Fruit fly (Drosophila melanogaster) whole organism, wandering third instar larva: Measurements from ENCODE around the gene Vm26Ac.

ENCODE experiments used
- Abd-B ChIP-seq: fragments of >200 bp; optimal IDR thresholded peaks from 2 replicates; lab custom pipeline; 2017; ENCODE audit warnings: missing biosample characterization, missing genetic modification characterization
- CG32264 ChIP-seq: fragments of 200-800 bp; sonication (Bioruptor generic); optimal IDR thresholded peaks from 2 replicates; lab custom pipeline; 2016; ENCODE audit warnings: missing biosample characterization, missing genetic modification characterization
- CG9705 ChIP-seq: fragments of 200-800 bp; sonication (Bioruptor generic); optimal IDR thresholded peaks from 2 replicates; lab custom pipeline; 2018; ENCODE audit warnings: missing biosample characterization, mild to moderate bottlenecking, missing genetic modification characterization
- CrebA ChIP-seq: fragments of 200-800 bp; sonication (Bioruptor generic); optimal IDR thresholded peaks from 2 replicates; lab custom pipeline; 2016; ENCODE audit warnings: missing biosample characterization, mild to moderate bottlenecking, missing genetic modification characterization, borderline replicate concordance
- Dfd ChIP-seq: fragments of >200 bp; optimal IDR thresholded peaks from 2 replicates; lab custom pipeline; 2017; ENCODE audit warnings: missing biosample characterization, missing genetic modification characterization
- Dif ChIP-seq: fragments of 200-275, 200-300 bp; sonication (Bioruptor generic); optimal IDR thresholded peaks from 2 replicates; lab custom pipeline; 2018; ENCODE audit warnings: missing biosample characterization, missing genetic modification characterization; ENCODE audit not compliant: partially characterized antibody
- GATAd ChIP-seq: sonication (Bioruptor generic); optimal IDR thresholded peaks from 2 replicates; lab custom pipeline; 2016; ENCODE audit warnings: missing biosample characterization, missing genetic modification characterization
- HLH106 ChIP-seq: fragments of 200-800 bp; optimal IDR thresholded peaks from 3 replicates; lab custom pipeline; 2019; ENCODE audit warnings: missing biosample characterization, mild to moderate bottlenecking, missing genetic modification characterization, moderate library complexity
- Hnf4 ChIP-seq: fragments of 200-800 bp; sonication (Bioruptor generic); optimal IDR thresholded peaks from 2 replicates; lab custom pipeline; 2016; ENCODE audit warnings: missing biosample characterization, mild to moderate bottlenecking, missing genetic modification characterization
- Hr78 ChIP-seq: fragments of >200 bp; optimal IDR thresholded peaks from 2 replicates; lab custom pipeline; 2017; ENCODE audit warnings: missing biosample characterization, missing genetic modification characterization
- Hr83 ChIP-seq: fragments of 200-300 bp; sonication (Bioruptor generic); optimal IDR thresholded peaks from 2 replicates; lab custom pipeline; 2016; ENCODE audit warnings: missing biosample characterization, mild to moderate bottlenecking, missing genetic modification characterization, moderate library complexity; ENCODE audit not compliant: poor library complexity, severe bottlenecking
- Jra ChIP-seq: sonication (Bioruptor generic); optimal IDR thresholded peaks from 2 replicates; lab custom pipeline; 2016; ENCODE audit warnings: missing biosample characterization, missing genetic modification characterization
- Mio ChIP-seq: sonication (Bioruptor generic); optimal IDR thresholded peaks from 2 replicates; lab custom pipeline; 2016; ENCODE audit warnings: missing biosample characterization, missing genetic modification characterization
- Myc ChIP-seq: fragments of >200 bp; optimal IDR thresholded peaks from 2 replicates; lab custom pipeline; 2017
- N ChIP-seq: fragments of >200 bp; optimal IDR thresholded peaks from 2 replicates; lab custom pipeline; 2018; ENCODE audit warnings: missing biosample characterization, missing external identifiers, missing genetic modification characterization
- OdsH ChIP-seq: fragments of 200-800 bp; sonication (Bioruptor generic); optimal IDR thresholded peaks from 2 replicates; lab custom pipeline; 2016; ENCODE audit warnings: missing biosample characterization, mild to moderate bottlenecking, missing genetic modification characterization
- Rel ChIP-seq, 2 experiments: fragments of 200-800 bp; sonication (Bioruptor generic) in 1 of 2; optimal IDR thresholded peaks; 2 replicates in 1 of 2; 3 replicates in 1 of 2; lab custom pipeline; 2016 to 2019; ENCODE audit warnings: mild to moderate bottlenecking in 2 of 2, missing biosample characterization in 2 of 2, missing genetic modification characterization in 2 of 2, moderate library complexity in 1 of 2
- Sp1 ChIP-seq: fragments of 200-800 bp; sonication (Bioruptor generic); optimal IDR thresholded peaks from 3 replicates; lab custom pipeline; 2019; ENCODE audit warnings: missing biosample characterization, mild to moderate bottlenecking, missing genetic modification characterization, moderate library complexity
- Vsx2 ChIP-seq: fragments of 200-300, 225-300 bp; sonication (Bioruptor generic); optimal IDR thresholded peaks from 2 replicates; lab custom pipeline; 2018; ENCODE audit warnings: missing biosample characterization, missing genetic modification characterization; ENCODE audit not compliant: partially characterized antibody
- br ChIP-seq: fragments of 200-800 bp; sonication (Bioruptor generic); optimal IDR thresholded peaks from 2 replicates; lab custom pipeline; 2016; ENCODE audit warnings: missing biosample characterization, missing genetic modification characterization
- brk ChIP-seq: fragments of 200-800 bp; sonication (Bioruptor generic); optimal IDR thresholded peaks from 2 replicates; lab custom pipeline; 2016; ENCODE audit warnings: missing biosample characterization, mild to moderate bottlenecking, missing genetic modification characterization
- dl ChIP-seq, 2 experiments: fragments of 175-275, 200-275 bp in 1 of 2; fragments of 200-275 bp in 1 of 2; sonication (Bioruptor generic); optimal IDR thresholded peaks; lab custom pipeline; 2018; ENCODE audit warnings: mild to moderate bottlenecking in 2 of 2, missing biosample characterization in 2 of 2, missing genetic modification characterization in 2 of 2, moderate library complexity in 2 of 2; ENCODE audit not compliant: partially characterized antibody in 2 of 2, insufficient read depth in 1 of 2
- dmrt93B ChIP-seq: fragments of 200-800 bp; sonication (Bioruptor generic); optimal IDR thresholded peaks from 2 replicates; lab custom pipeline; 2018; ENCODE audit warnings: missing biosample characterization, mild to moderate bottlenecking, missing genetic modification characterization
- dsf ChIP-seq: sonication (Bioruptor generic); optimal IDR thresholded peaks from 2 replicates; lab custom pipeline; 2016; ENCODE audit warnings: missing biosample characterization, missing genetic modification characterization, borderline replicate concordance
- ey ChIP-seq: fragments of 200-800 bp; sonication (Bioruptor generic); optimal IDR thresholded peaks from 2 replicates; lab custom pipeline; 2016; ENCODE audit warnings: missing biosample characterization, missing genetic modification characterization
- foxo ChIP-seq, 2 experiments: fragments of 200-800 bp; sonication (Bioruptor generic); optimal IDR thresholded peaks; 2 replicates in 1 of 2; 3 replicates in 1 of 2; lab custom pipeline; 2016 to 2017; ENCODE audit warnings: missing biosample characterization in 2 of 2, missing genetic modification characterization in 2 of 2
- fru ChIP-seq: fragments of 200-800 bp; sonication (Bioruptor generic); optimal IDR thresholded peaks from 3 replicates; lab custom pipeline; 2016; ENCODE audit warnings: missing biosample characterization, mild to moderate bottlenecking, missing genetic modification characterization
- h ChIP-seq: fragments of 200-800 bp; sonication (Bioruptor generic); optimal IDR thresholded peaks from 3 replicates; lab custom pipeline; 2016; ENCODE audit warnings: missing biosample characterization, mild to moderate bottlenecking, missing genetic modification characterization
- jim ChIP-seq: fragments of 175-275, 200-325 bp; sonication (Bioruptor generic); optimal IDR thresholded peaks from 2 replicates; lab custom pipeline; 2016; ENCODE audit warnings: missing biosample characterization, mild to moderate bottlenecking, missing genetic modification characterization
- lola ChIP-seq: fragments of >200 bp; optimal IDR thresholded peaks from 2 replicates; lab custom pipeline; 2017; ENCODE audit warnings: missing biosample characterization, missing genetic modification characterization
- pan ChIP-seq: fragments of >200 bp; optimal IDR thresholded peaks from 2 replicates; lab custom pipeline; 2017
- psq ChIP-seq: fragments of 200-800 bp; sonication (Bioruptor generic); optimal IDR thresholded peaks from 3 replicates; lab custom pipeline; 2017; ENCODE audit warnings: missing biosample characterization, mild to moderate bottlenecking, missing genetic modification characterization, moderate library complexity
- rgr ChIP-seq: fragments of 200-800 bp; sonication (Bioruptor generic); optimal IDR thresholded peaks from 3 replicates; lab custom pipeline; 2016; ENCODE audit warnings: missing biosample characterization, mild to moderate bottlenecking, missing genetic modification characterization
- sage ChIP-seq: fragments of 200-800 bp; sonication (Bioruptor generic); optimal IDR thresholded peaks from 2 replicates; lab custom pipeline; 2016; ENCODE audit warnings: missing biosample characterization, mild to moderate bottlenecking, missing genetic modification characterization
- sv ChIP-seq: fragments of 200-800 bp; sonication (Bioruptor generic); optimal IDR thresholded peaks from 3 replicates; lab custom pipeline; 2016; ENCODE audit warnings: missing biosample characterization, missing genetic modification characterization
- tai ChIP-seq: sonication (Bioruptor generic); optimal IDR thresholded peaks from 2 replicates; lab custom pipeline; 2016; ENCODE audit warnings: missing biosample characterization, missing genetic modification characterization
- usp ChIP-seq: fragments of >200 bp; optimal IDR thresholded peaks from 2 replicates; lab custom pipeline; 2017; ENCODE audit warnings: missing biosample characterization, missing genetic modification characterization
- woc ChIP-seq: sonication (Bioruptor generic); optimal IDR thresholded peaks from 2 replicates; lab custom pipeline; 2016; ENCODE audit warnings: missing biosample characterization, mild to moderate bottlenecking, missing genetic modification characterization

Gene Vm26Ac

DNA sequence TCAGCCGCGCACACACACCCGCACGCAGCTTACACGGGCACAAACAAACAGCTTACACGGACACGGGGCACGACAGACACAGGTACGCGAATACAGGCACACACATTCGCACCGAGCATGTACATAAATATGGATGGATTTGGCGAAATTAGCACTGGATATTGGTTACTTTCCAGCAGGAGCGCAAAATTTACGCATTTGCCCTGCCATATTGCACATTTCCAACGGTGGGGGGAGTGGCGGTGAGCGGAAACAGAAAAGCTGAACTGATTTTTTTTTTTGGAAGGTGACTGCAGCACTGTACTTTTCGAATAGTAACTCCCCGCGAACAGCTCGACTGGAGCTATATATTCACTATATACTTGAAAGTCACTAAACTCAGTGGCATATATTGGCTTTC, 40.0 kb upstream of the Vm26Ac start:
- TF ChIP-seq Hr83 (GFP tag; lab: Kevin White, UChicago) (peak; percentile 18), psq (GFP tag; lab: Kevin White, UChicago) (no peak), Rel (GFP tag; optimal IDR thresholded peaks at IDR 0.05; lab: Kevin White, UChicago) (no peak), Rel (tag; optimal IDR thresholded peaks at IDR 0.05; lab: Kevin White, UChicago) (no peak), N (GFP tag; lab: Kevin White, UChicago) (no peak), Jra (GFP tag; lab: Kevin White, UChicago) (no peak), CG32264 (GFP tag; lab: Kevin White, UChicago) (no peak), rgr (no peak), dl (GFP tag; optimal IDR thresholded peaks at IDR 0.05; lab: Kevin White, UChicago; ENCODE audit: insufficient read depth in 1 of 2, partially characterized antibody in 2 of 2) (no peak)

DNA sequence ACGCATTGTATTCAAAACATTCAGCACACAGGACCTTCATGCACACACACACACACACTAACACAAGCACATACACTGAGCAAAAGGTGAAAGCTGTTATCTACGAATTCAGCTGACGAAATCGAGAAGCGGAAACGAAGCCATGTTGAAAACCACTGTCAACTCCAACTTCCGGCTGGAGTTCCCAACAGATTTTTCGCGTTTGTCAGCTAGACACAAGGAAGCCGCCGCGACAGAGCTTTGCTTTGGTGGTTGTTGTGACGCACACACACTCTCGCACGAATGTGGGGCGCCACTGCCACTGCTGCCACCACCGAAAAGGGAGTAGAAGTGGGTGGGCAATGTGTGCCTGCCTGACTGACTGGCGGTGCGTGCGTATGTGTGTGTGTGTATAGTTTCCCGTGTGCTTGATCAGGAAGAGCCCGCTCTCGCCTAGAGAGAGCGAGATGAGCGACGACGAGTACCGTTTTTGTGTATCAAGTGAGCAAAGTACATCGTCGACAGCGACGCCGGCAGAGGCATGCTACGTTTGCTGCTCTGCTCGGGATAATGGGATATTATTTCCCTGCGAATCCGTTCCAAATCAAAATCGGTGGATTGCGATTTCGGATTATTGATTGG, 39.3 kb upstream of the Vm26Ac start:
- TF ChIP-seq tai (GFP tag; lab: Kevin White, UChicago) (no peak), CrebA (GFP tag; lab: Kevin White, UChicago) (no peak), dsf (no peak), br (GFP tag; lab: Kevin White, UChicago) (peak; percentile 9), Myc (lab: Kevin White, UChicago) (no peak), Dfd (GFP tag; lab: Kevin White, UChicago) (no peak), h (peak; percentile 13), ey (GFP tag; lab: Kevin White, UChicago) (no peak), GATAd (no peak), Hr83 (GFP tag; lab: Kevin White, UChicago) (peak; percentile 34), CG9705 (peak; percentile 5), rgr (no peak), HLH106 (tag; lab: Kevin White, UChicago) (peak; percentile 3), Hr78 (GFP tag; lab: Kevin White, UChicago) (no peak), N (GFP tag; lab: Kevin White, UChicago) (peak; percentile 34), foxo (GFP tag; optimal IDR thresholded peaks at IDR 0.05; lab: Kevin White, UChicago) (no peak), pan (no peak), Sp1 (GFP tag; lab: Kevin White, UChicago) (peak; percentile 49), dl (GFP tag; optimal IDR thresholded peaks at IDR 0.05; lab: Kevin White, UChicago; ENCODE audit: insufficient read depth in 1 of 2, partially characterized antibody in 2 of 2) (no peak), Abd-B (GFP tag; lab: Kevin White, UChicago) (no peak), sage (no peak), jim (GFP tag; lab: Kevin White, UChicago) (no peak), CG32264 (GFP tag; lab: Kevin White, UChicago) (no peak), Mio (GFP tag; lab: Kevin White, UChicago) (no peak), Dif (GFP tag; lab: Kevin White, UChicago) (no peak), OdsH (GFP tag; lab: Kevin White, UChicago) (peak; percentile 6), Jra (GFP tag; lab: Kevin White, UChicago) (no peak), Hnf4 (GFP tag; lab: Kevin White, UChicago) (no peak), psq (GFP tag; lab: Kevin White, UChicago) (no peak), brk (GFP tag; lab: Kevin White, UChicago) (no peak), Rel (GFP tag; optimal IDR thresholded peaks at IDR 0.05; lab: Kevin White, UChicago) (no peak), Rel (tag; optimal IDR thresholded peaks at IDR 0.05; lab: Kevin White, UChicago) (no peak), sv (GFP tag; lab: Kevin White, UChicago) (no peak), woc (GFP tag; lab: Kevin White, UChicago) (no peak), usp (GFP tag; lab: Kevin White, UChicago) (no peak), fru (peak; percentile 8), Vsx2 (GFP tag; lab: Kevin White, UChicago) (no peak), dmrt93B (GFP tag; lab: Kevin White, UChicago) (no peak), lola (GFP tag; lab: Kevin White, UChicago) (no peak)
